Worm (Caenorhabditis elegans): ENCODE data around the gene ZK616.65.

DNA sequence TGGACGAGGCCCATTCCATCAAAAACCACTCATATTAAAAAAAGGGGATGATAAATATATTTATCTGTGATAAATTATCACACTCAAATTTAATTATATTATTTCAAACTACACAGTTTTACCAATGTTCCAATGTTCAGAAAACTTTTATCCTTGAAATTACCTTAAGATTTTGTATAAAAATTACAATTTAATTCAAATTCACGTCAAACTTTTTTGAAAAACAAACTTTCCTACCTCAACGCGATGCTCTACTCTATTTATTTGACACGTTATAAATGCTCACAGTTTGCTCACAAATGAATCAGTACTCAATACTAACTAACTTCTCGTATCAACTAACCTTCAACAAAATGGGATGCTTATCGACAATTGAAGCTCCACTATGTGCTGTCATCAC lies 28.4 kb downstream of the ZK616.65 start, which contains the start of gene F41H10.1:
- TF ChIP-seq sox-4 (tag; optimal IDR thresholded peaks at IDR 0.05) (no peak), zip-5 (tag; optimal IDR thresholded peaks at IDR 0.05) (no peak), lin-11 (tag; optimal IDR thresholded peaks at IDR 0.05) (no peak), unc-86 (tag; optimal IDR thresholded peaks at IDR 0.05) (no peak), ceh-48 (tag; optimal IDR thresholded peaks at IDR 0.05) (no peak), eyg-1 (tag; optimal IDR thresholded peaks at IDR 0.05) (no peak), ceh-9 (tag; optimal IDR thresholded peaks at IDR 0.05) (no peak), ztf-16 (tag; optimal IDR thresholded peaks at IDR 0.05) (no peak), npax-4 (tag; optimal IDR thresholded peaks at IDR 0.05) (no peak), elt-4 (tag; optimal IDR thresholded peaks at IDR 0.05) (no peak), hlh-6 (tag; optimal IDR thresholded peaks at IDR 0.05) (no peak), tbx-2 (tag; optimal IDR thresholded peaks at IDR 0.05) (no peak)
